Fruit fly (Drosophila melanogaster) whole organism, embryonic: ENCODE results near the gene PLCXD.
A peak's percentile ranks its signal among the peaks of the same experiment; 100 is the strongest.

Source experiments
- BEAF-32 ChIP-seq: fragments of 200-800 bp; sonication (Bioruptor generic); optimal IDR thresholded peaks from 3 replicates; lab custom pipeline; 2017; ENCODE audit warnings: missing biosample characterization, missing genetic modification characterization, mild to moderate bottlenecking, moderate library complexity, missing genetic modification reagents
- CG10267 ChIP-seq: fragments of 200-800 bp; sonication (Bioruptor generic); optimal IDR thresholded peaks from 2 replicates; lab custom pipeline; 2018; ENCODE audit warnings: missing biosample characterization, mild to moderate bottlenecking, missing genetic modification characterization, moderate library complexity
- CG11085 ChIP-seq: fragments of 200-800 bp; sonication (Bioruptor generic); IDR thresholded peaks from 2 replicates; pipeline ENCODE4 v1.3.6; 2022; ENCODE audit warnings: missing biosample characterization, missing genetic modification characterization
- CG11696 ChIP-seq: fragments of 200-800 bp; sonication (Bioruptor generic); IDR thresholded peaks from 2 replicates; pipeline ENCODE4 v1.3.6; 2022; ENCODE audit warnings: missing biosample characterization, missing genetic modification characterization
- CG12744 ChIP-seq: fragments of 200-800 bp; sonication (Bioruptor generic); optimal IDR thresholded peaks from 2 replicates; lab custom pipeline; 2016; ENCODE audit warnings: missing biosample characterization, missing genetic modification characterization
- CG13287 ChIP-seq: fragments of 200-800 bp; sonication (Bioruptor generic); IDR thresholded peaks from 2 replicates; pipeline ENCODE4 v1.3.6; 2022; ENCODE audit warnings: missing biosample characterization, missing genetic modification characterization; ENCODE audit not compliant: partially characterized antibody
- CG13624 ChIP-seq: fragments of 200-800 bp; sonication (Bioruptor generic); optimal IDR thresholded peaks from 2 replicates; lab custom pipeline; 2016; ENCODE audit warnings: missing biosample characterization, missing genetic modification characterization
- CG14441 ChIP-seq: fragments of 200-800 bp; sonication (Bioruptor generic); IDR thresholded peaks from 2 replicates; pipeline ENCODE4 v1.3.6; 2022; ENCODE audit warnings: missing biosample characterization, missing genetic modification characterization
- CG14710 ChIP-seq: fragments of 200-800 bp; sonication (Bioruptor generic); optimal IDR thresholded peaks from 3 replicates; lab custom pipeline; 2019; ENCODE audit warnings: missing biosample characterization, mild to moderate bottlenecking, missing genetic modification characterization, moderate library complexity
- CG1602 ChIP-seq: fragments of 200-800 bp; sonication (Bioruptor generic); optimal IDR thresholded peaks from 3 replicates; lab custom pipeline; 2016; ENCODE audit warnings: missing biosample characterization, missing genetic modification characterization
- CG16813 ChIP-seq: fragments of 200-800 bp; sonication (Bioruptor generic); IDR thresholded peaks from 3 replicates; pipeline ENCODE4 v1.3.6; 2022; ENCODE audit warnings: missing biosample characterization, missing genetic modification characterization; ENCODE audit not compliant: partially characterized antibody
- CG17361 ChIP-seq: fragments of 200-800 bp; sonication (Bioruptor generic); IDR thresholded peaks from 3 replicates; pipeline ENCODE4 v1.3.6; 2022; ENCODE audit warnings: missing biosample characterization, missing genetic modification characterization
- CG17912 ChIP-seq: fragments of 200-800 bp; sonication (Bioruptor generic); optimal IDR thresholded peaks from 2 replicates; lab custom pipeline; 2018; ENCODE audit warnings: missing biosample characterization, mild to moderate bottlenecking, missing genetic modification characterization
- CG1792 ChIP-seq: fragments of 200-800 bp; sonication (Bioruptor generic); optimal IDR thresholded peaks from 2 replicates; lab custom pipeline; 2016; ENCODE audit warnings: missing biosample characterization, missing genetic modification characterization
- CG2116 ChIP-seq: fragments of 200-800 bp; sonication (Bioruptor generic); optimal IDR thresholded peaks from 3 replicates; lab custom pipeline; 2018; ENCODE audit warnings: missing biosample characterization, mild to moderate bottlenecking, missing genetic modification characterization
- CG30431 ChIP-seq: fragments of 200-800 bp; sonication (Bioruptor generic); optimal IDR thresholded peaks from 2 replicates; lab custom pipeline; 2017; ENCODE audit warnings: missing biosample characterization, missing genetic modification characterization
- CG3281 ChIP-seq: fragments of 200-800 bp; sonication (Bioruptor generic); optimal IDR thresholded peaks from 3 replicates; lab custom pipeline; 2017; ENCODE audit warnings: missing biosample characterization, mild to moderate bottlenecking, missing genetic modification characterization
- CG5953 ChIP-seq: fragments of 200-800 bp; sonication (Bioruptor generic); IDR thresholded peaks from 2 replicates; pipeline ENCODE4 v1.3.6; 2022; ENCODE audit warnings: missing biosample characterization, missing genetic modification characterization
- CG6254 ChIP-seq: fragments of 200-800 bp; sonication (Bioruptor generic); optimal IDR thresholded peaks from 3 replicates; lab custom pipeline; 2017; ENCODE audit warnings: mild to moderate bottlenecking, missing biosample characterization, missing genetic modification reagents, missing genetic modification characterization
- CG6854 ChIP-seq: fragments of 200-800 bp; sonication (Bioruptor generic); optimal IDR thresholded peaks from 3 replicates; lab custom pipeline; 2017; ENCODE audit warnings: missing biosample characterization, mild to moderate bottlenecking, missing genetic modification characterization
- CG7357 ChIP-seq: fragments of 200-800 bp; sonication (Bioruptor generic); IDR thresholded peaks from 3 replicates; pipeline ENCODE4 v1.3.6; 2022; ENCODE audit warnings: missing biosample characterization, missing genetic modification characterization
- Deaf1 ChIP-seq: fragments of 200-800 bp; optimal IDR thresholded peaks from 3 replicates; lab custom pipeline; 2019; ENCODE audit warnings: missing biosample characterization, mild to moderate bottlenecking, missing genetic modification characterization, moderate library complexity
- Dll ChIP-seq: fragments of 200-800 bp; sonication (Bioruptor generic); IDR thresholded peaks from 4 replicates; pipeline ENCODE4 v1.3.6; 2022; ENCODE audit warnings: missing biosample characterization, missing genetic modification characterization; ENCODE audit not compliant: partially characterized antibody
- Doc3 ChIP-seq: fragments of 200-800 bp; sonication (Bioruptor generic); IDR thresholded peaks from 3 replicates; pipeline ENCODE4 v1.3.6; 2022; ENCODE audit warnings: missing biosample characterization, missing genetic modification characterization; ENCODE audit not compliant: partially characterized antibody
- Dp ChIP-seq: fragments of 200-800 bp; sonication (Bioruptor generic); optimal IDR thresholded peaks from 2 replicates; lab custom pipeline; 2018; ENCODE audit warnings: missing biosample characterization, mild to moderate bottlenecking, missing genetic modification characterization, moderate library complexity
- E2f2 ChIP-seq: fragments of 200-800 bp; sonication (Bioruptor generic); IDR thresholded peaks from 2 replicates; pipeline ENCODE4 v1.3.6; 2022; ENCODE audit warnings: missing biosample characterization, missing genetic modification characterization
- Gsc ChIP-seq: fragments of 200-800 bp; sonication (Bioruptor generic); IDR thresholded peaks from 2 replicates; pipeline ENCODE4 v1.3.6; 2022; ENCODE audit warnings: missing biosample characterization, missing genetic modification characterization
- MBD-R2 ChIP-seq: fragments of 200-800 bp; sonication (Bioruptor generic); IDR thresholded peaks from 2 replicates; pipeline ENCODE4 v1.3.6; 2022; ENCODE audit warnings: missing biosample characterization, missing genetic modification characterization
- Mad ChIP-seq: fragments of 200-800 bp; sonication (Bioruptor generic); optimal IDR thresholded peaks from 2 replicates; lab custom pipeline; 2016; ENCODE audit warnings: missing biosample characterization, missing genetic modification characterization
- Myb ChIP-seq: fragments of 200-800 bp; sonication (Bioruptor generic); optimal IDR thresholded peaks from 2 replicates; lab custom pipeline; 2016; ENCODE audit warnings: missing biosample characterization, missing genetic modification characterization
- NC2β ChIP-seq: fragments of 200-800 bp; sonication (Bioruptor generic); optimal IDR thresholded peaks from 2 replicates; lab custom pipeline; 2016; ENCODE audit warnings: missing biosample characterization, missing genetic modification characterization
- YL-1 ChIP-seq: fragments of 200-800 bp; sonication (Bioruptor generic); optimal IDR thresholded peaks from 3 replicates; lab custom pipeline; 2017; ENCODE audit warnings: missing biosample characterization, mild to moderate bottlenecking, missing genetic modification characterization
- dmrt99B ChIP-seq: fragments of 200-800 bp; sonication (Bioruptor generic); optimal IDR thresholded peaks from 2 replicates; lab custom pipeline; 2018; ENCODE audit warnings: missing biosample characterization, mild to moderate bottlenecking, missing genetic modification characterization, moderate library complexity
- exex ChIP-seq: fragments of 200-800 bp; sonication (Bioruptor generic); optimal IDR thresholded peaks from 4 replicates; lab custom pipeline; 2018; ENCODE audit warnings: missing biosample characterization, mild to moderate bottlenecking, missing genetic modification characterization, moderate library complexity
- gfzf ChIP-seq: fragments of 200-800 bp; sonication (Bioruptor generic); optimal IDR thresholded peaks from 2 replicates; lab custom pipeline; 2016; ENCODE audit warnings: missing biosample characterization, mild to moderate bottlenecking, missing genetic modification characterization, moderate library complexity
- grn ChIP-seq: fragments of 200-800 bp; sonication (Bioruptor generic); optimal IDR thresholded peaks from 3 replicates; lab custom pipeline; 2017; ENCODE audit warnings: missing biosample characterization, missing genetic modification characterization
- luna ChIP-seq: fragments of 200-800 bp; sonication (Bioruptor generic); optimal IDR thresholded peaks from 2 replicates; lab custom pipeline; 2016; ENCODE audit warnings: missing biosample characterization, missing genetic modification characterization
- maf-S ChIP-seq: fragments of 200-800 bp; sonication (Bioruptor generic); optimal IDR thresholded peaks from 2 replicates; lab custom pipeline; 2016; ENCODE audit warnings: missing biosample characterization, missing genetic modification characterization
- mirr ChIP-seq: fragments of 200-800 bp; sonication (Bioruptor generic); optimal IDR thresholded peaks from 3 replicates; lab custom pipeline; 2018; ENCODE audit warnings: missing biosample characterization, mild to moderate bottlenecking, missing genetic modification characterization
- peb ChIP-seq: fragments of 200-800 bp; sonication (Bioruptor generic); IDR thresholded peaks from 2 replicates; pipeline ENCODE4 v1.3.6; 2022; ENCODE audit warnings: missing biosample characterization, missing genetic modification characterization
- pzg ChIP-seq: fragments of 200-800 bp; sonication (Bioruptor generic); optimal IDR thresholded peaks from 3 replicates; lab custom pipeline; 2018; ENCODE audit warnings: missing biosample characterization, mild to moderate bottlenecking, missing genetic modification characterization, moderate library complexity
- sd ChIP-seq: fragments of 200-800 bp; sonication (Bioruptor generic); optimal IDR thresholded peaks from 3 replicates; lab custom pipeline; 2018; ENCODE audit warnings: missing biosample characterization, mild to moderate bottlenecking, missing genetic modification characterization, moderate library complexity
- ssp ChIP-seq: fragments of 200-800 bp; sonication (Bioruptor generic); IDR thresholded peaks from 2 replicates; pipeline ENCODE4 v1.3.6; 2022; ENCODE audit warnings: missing biosample characterization, missing genetic modification characterization
- stwl ChIP-seq: fragments of 200-800 bp; sonication (Bioruptor generic); optimal IDR thresholded peaks from 3 replicates; lab custom pipeline; 2018; ENCODE audit warnings: missing biosample characterization, mild to moderate bottlenecking, missing genetic modification characterization, moderate library complexity
- sug ChIP-seq: fragments of 200-800 bp; optimal IDR thresholded peaks from 2 replicates; lab custom pipeline; 2019; ENCODE audit warnings: missing biosample characterization, mild to moderate bottlenecking, missing genetic modification characterization, moderate library complexity
- toy ChIP-seq: fragments of 200-800 bp; sonication (Bioruptor generic); IDR thresholded peaks from 2 replicates; pipeline ENCODE4 v1.3.6; 2022; ENCODE audit warnings: missing biosample characterization, missing genetic modification characterization
- zen ChIP-seq: fragments of 200-800 bp; sonication (Bioruptor generic); optimal IDR thresholded peaks from 3 replicates; lab custom pipeline; 2018; ENCODE audit warnings: missing biosample characterization, mild to moderate bottlenecking, missing genetic modification characterization, moderate library complexity

Gene PLCXD

dm6 chr2L:12045941-12046855, 3.0 kb upstream of the PLCXD start, which contains the start of gene CG6770 (continued):
- no peak for TF ChIP-seq Doc3 (GFP tag; lab: Robert Waterston, UW)
- TF ChIP-seq Mad (GFP tag; lab: Kevin White, UChicago), result peak; percentile 51
- TF ChIP-seq Gsc, result no peak
- TF ChIP-seq CG11696, result peak; percentile 71
- peak; percentile 39 for TF ChIP-seq CG1602 (GFP tag; lab: Kevin White, UChicago)
- peak; percentile 85 for TF ChIP-seq CG3281 (GFP tag; lab: Kevin White, UChicago)
- TF ChIP-seq CG1792, result peak; percentile 4
- no peak for TF ChIP-seq luna (GFP tag; lab: Kevin White, UChicago)
- TF ChIP-seq NC2β (GFP tag; lab: Kevin White, UChicago), result peak; percentile 7

- TF ChIP-seq stwl (no peak), sug (tag; lab: Kevin White, UChicago) (peak; percentile 21), CG13624 (GFP tag; lab: Kevin White, UChicago) (peak; percentile 75), CG17361 (GFP tag; lab: Robert Waterston, UW) (no peak), sd (tag; lab: Kevin White, UChicago) (peak; percentile 98), zen (tag; lab: Kevin White, UChicago) (no peak), Deaf1 (tag; lab: Kevin White, UChicago) (peak; percentile 8), CG14441 (GFP tag; lab: Robert Waterston, UW) (peak; percentile 34; the same call in 1 of the 2 replicates), CG16813 (GFP tag; lab: Robert Waterston, UW) (no peak), maf-S (no peak), dmrt99B (tag; lab: Kevin White, UChicago) (no peak), CG17912 (GFP tag; lab: Kevin White, UChicago) (no peak), grn (peak; percentile 98), exex (peak; percentile 80), BEAF-32 (GFP tag; lab: Kevin White, UChicago) (no peak), CG6854 (GFP tag; lab: Kevin White, UChicago) (peak; percentile 29), mirr (GFP tag; lab: Kevin White, UChicago) (peak; percentile 42), CG7357 (no peak), toy (GFP tag; lab: Robert Waterston, UW) (no peak), peb (GFP tag; lab: Robert Waterston, UW) (no peak), CG11085 (GFP tag; lab: Robert Waterston, UW) (no peak)
- TF ChIP-seq, all 482 proteins: peak for 9
Observed at dm6 chr2L:12046856-12047230, 2.4 kb upstream of the PLCXD start.

DNA sequence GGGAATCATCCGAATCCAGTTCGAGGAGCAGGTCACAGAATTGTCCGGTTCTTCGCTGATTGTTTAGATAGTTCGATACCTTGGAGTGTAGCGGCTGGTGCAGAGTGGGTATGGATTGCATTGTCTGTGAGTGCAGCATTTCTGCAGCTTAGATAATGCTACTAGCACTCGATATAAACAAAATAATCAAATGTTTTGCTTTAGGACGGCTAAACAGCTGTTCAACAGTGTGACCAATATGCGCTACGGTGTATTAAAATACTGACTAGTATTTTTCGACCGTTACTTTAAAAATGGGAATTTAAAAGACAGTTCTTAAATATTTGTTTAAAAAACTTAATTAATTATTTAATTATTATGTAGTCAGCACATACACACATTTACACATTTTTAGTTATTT, 495 bp upstream of the PLCXD start, which contains the start of gene Plzf:
Gene Plzf (minus strand): TSS at position 196 of the 400 bp plus-strand sequence.
- peak; percentile 18 for TF ChIP-seq CG10267
- no peak for TF ChIP-seq CG6254 (GFP tag; lab: Kevin White, UChicago)
- TF ChIP-seq ssp (GFP tag; lab: Robert Waterston, UW), result no peak
- peak; percentile 43 for TF ChIP-seq pzg (GFP tag; lab: Kevin White, UChicago)
- peak; percentile 19; the same call in 1 of the 4 replicates for TF ChIP-seq Dll
- no peak for TF ChIP-seq CG5953
- peak; percentile 66; the same call in 1 of the 2 replicates for TF ChIP-seq MBD-R2 (GFP tag; lab: Robert Waterston, UW)
- TF ChIP-seq CG30431 (GFP tag; lab: Kevin White, UChicago), result no peak
- TF ChIP-seq CG12744 (GFP tag; lab: Kevin White, UChicago), result no peak
- peak; percentile 19; the same call in 1 of the 2 replicates for TF ChIP-seq E2f2 (GFP tag; lab: Robert Waterston, UW)
- TF ChIP-seq Myb (GFP tag; lab: Kevin White, UChicago), result peak; percentile 85
- peak; percentile 35 for TF ChIP-seq stwl
- peak; percentile 35 for TF ChIP-seq Dp (GFP tag; lab: Kevin White, UChicago)
- peak; percentile 36 for TF ChIP-seq CG14710 (tag; lab: Kevin White, UChicago)
- TF ChIP-seq YL-1, result peak; percentile 14
- peak; percentile 1 for TF ChIP-seq CG2116
- peak; percentile 57 for TF ChIP-seq gfzf (GFP tag; lab: Kevin White, UChicago)
- TF ChIP-seq CG13287 (GFP tag; lab: Robert Waterston, UW), result peak; percentile 47
